Worm (Caenorhabditis elegans): ENCODE data around the gene irg-7.

DNA sequence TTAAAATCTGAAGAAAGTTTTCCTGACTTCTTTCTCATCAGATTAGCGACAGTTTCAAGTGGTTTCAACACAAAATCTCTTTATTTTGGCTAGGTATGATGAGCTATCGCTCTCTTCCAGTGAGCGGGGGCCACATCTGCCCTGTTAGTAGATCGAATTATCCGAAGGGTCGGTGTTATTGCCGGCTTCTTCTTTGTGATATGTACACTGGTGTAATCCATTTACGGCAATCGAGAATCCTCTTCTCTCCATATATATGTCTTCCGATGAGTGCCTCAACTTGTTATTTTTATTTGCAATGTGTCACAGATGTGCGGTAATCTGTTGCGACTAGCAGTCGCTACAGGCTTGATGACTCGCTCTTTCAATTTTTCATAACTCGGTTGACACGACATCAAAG, 41.1 kb downstream of the irg-7 start:
- TF ChIP-seq mdl-1 (tag; optimal IDR thresholded peaks at IDR 0.05) (no peak), unc-39 (tag; optimal IDR thresholded peaks at IDR 0.05) (no peak), T20F7.1 (GFP tag; optimal IDR thresholded peaks at IDR 0.05) (no peak), F49E8.2 (tag; optimal IDR thresholded peaks at IDR 0.05; ENCODE audit: borderline replicate concordance) (no peak), ztf-11 (tag; optimal IDR thresholded peaks at IDR 0.05) (no peak), F37D6.2 (tag; optimal IDR thresholded peaks at IDR 0.05) (no peak), aha-1 (tag) (no peak), snpc-4 (tag; optimal IDR thresholded peaks at IDR 0.05) (no peak), ces-1 (GFP tag; optimal IDR thresholded peaks at IDR 0.05) (no peak), egl-27 (tag; optimal IDR thresholded peaks at IDR 0.05) (no peak)
